Worm (Caenorhabditis elegans): ENCODE results near the gene skr-16.

DNA sequence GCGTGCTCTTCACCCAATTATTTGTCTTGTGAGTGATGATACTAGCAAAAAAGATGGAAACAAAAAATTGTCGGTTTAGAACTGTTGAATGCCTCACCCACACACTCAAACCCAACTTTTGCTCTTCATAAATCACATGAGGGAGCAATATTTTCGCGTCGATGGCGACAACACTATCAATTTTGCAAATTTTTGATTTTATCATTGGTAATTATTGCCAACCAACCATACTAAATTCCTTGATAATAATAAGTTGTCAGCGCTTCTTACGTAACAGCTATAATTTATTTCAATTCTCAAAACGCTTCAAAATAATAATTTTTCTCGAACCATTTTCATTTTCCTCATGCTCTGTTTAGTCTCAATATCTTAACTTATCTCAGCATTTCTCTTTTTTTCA, 44.3 kb downstream of the skr-16 start:
- TF ChIP-seq madf-6 (GFP tag; IDR thresholded peaks at IDR 0.05) (no peak), lin-54 (GFP tag; optimal IDR thresholded peaks at IDR 0.05) (no peak), akir-1 (GFP tag; optimal IDR thresholded peaks at IDR 0.05) (no peak), rcor-1 (GFP tag; IDR thresholded peaks at IDR 0.05) (no peak), Y53G8AR.9 (GFP tag; conservative IDR thresholded peaks at IDR 0.05) (no peak), ama-1 (optimal IDR thresholded peaks at IDR 0.05) (no peak), ama-1 (GFP tag; optimal IDR thresholded peaks at IDR 0.05) (no peak), T26A5.8 (tag; optimal IDR thresholded peaks at IDR 0.05) (no peak), hrde-1 (tag; optimal IDR thresholded peaks at IDR 0.05; ENCODE audit: borderline replicate concordance) (no peak), D2030.7 (GFP tag; IDR thresholded peaks at IDR 0.05) (no peak)

Measured in whole organism, young adult.